Worm (Caenorhabditis elegans): ENCODE results near the gene pbs-1.

Gene pbs-1

DNA sequence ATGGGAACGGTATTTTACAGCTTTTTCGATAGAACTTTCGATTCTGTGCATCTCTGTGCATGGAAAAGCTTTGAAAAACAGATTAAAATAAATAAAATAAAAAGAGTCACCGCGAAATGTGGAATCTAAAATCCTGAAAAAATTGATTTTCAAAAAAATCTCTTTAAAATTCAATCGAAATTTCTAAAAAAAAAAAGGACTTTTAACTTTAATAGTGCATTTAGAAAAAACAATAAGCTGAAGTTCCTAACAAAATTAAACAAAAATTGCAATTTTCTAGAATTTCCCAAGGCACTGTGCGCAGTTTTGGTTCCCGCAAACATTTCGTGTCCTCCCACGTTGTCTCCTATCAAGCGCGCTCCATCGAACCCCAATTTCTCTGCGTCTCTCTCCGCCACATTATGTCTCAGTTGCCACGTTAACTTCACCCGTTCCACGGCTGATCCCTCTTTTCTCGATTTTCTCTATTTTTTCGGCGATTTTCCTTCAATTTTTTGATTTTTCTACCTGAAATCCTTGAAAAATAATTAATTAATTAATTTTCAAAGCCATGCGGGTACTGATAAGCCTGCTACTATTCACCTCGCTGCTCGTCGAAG, 36.0 kb upstream of the pbs-1 start, which contains the start of the genes Y41D4A.6 and Y41D4A.4 (continued):
- TF ChIP-seq attf-5 (GFP tag; optimal IDR thresholded peaks at IDR 0.05) (peak; percentile 91), nhr-90 (tag; optimal IDR thresholded peaks at IDR 0.05) (peak; percentile 3), Y53G8AR.9 (GFP tag; conservative IDR thresholded peaks at IDR 0.05) (0 out of 2 replicates have a peak, but pooled peaks have one; percentile 17), hlh-12 (tag; optimal IDR thresholded peaks at IDR 0.05) (no peak), efl-1 (GFP tag; optimal IDR thresholded peaks at IDR 0.05) (peak; percentile 5), chd-7 (tag; optimal IDR thresholded peaks at IDR 0.05) (no peak), aptf-2 (GFP tag; conservative IDR thresholded peaks at IDR 0.05) (peak; percentile 76), die-1 (tag; optimal IDR thresholded peaks at IDR 0.05) (peak; percentile 12), sea-2 (GFP tag; IDR thresholded peaks at IDR 0.05) (no peak), hmg-1.2 (GFP tag; IDR thresholded peaks at IDR 0.05) (peak; percentile 99), ceh-91 (GFP tag; IDR thresholded peaks at IDR 0.05) (peak; percentile 76), let-607 (tag; optimal IDR thresholded peaks at IDR 0.05) (peak; percentile 39 to 83), nfya-1 (tag; optimal IDR thresholded peaks at IDR 0.05; ENCODE audit: borderline replicate concordance, insufficient read depth) (no peak), dpl-1 (GFP tag; optimal IDR thresholded peaks at IDR 0.05) (no peak), lin-26 (GFP tag; IDR thresholded peaks at IDR 0.05) (no peak), mcd-1 (GFP tag; IDR thresholded peaks at IDR 0.05) (peak; percentile 96), egrh-3 (GFP tag; IDR thresholded peaks at IDR 0.05) (peak; percentile 76), mel-28 (tag; optimal IDR thresholded peaks at IDR 0.05; ENCODE audit: borderline replicate concordance) (peak; percentile 64), T07F8.4 (tag; optimal IDR thresholded peaks at IDR 0.05) (peak; percentile 57), nfya-2 (GFP tag; IDR thresholded peaks at IDR 0.05) (no peak), rec-8 (tag; optimal IDR thresholded peaks at IDR 0.05) (peak in 1 of 2 experiments; percentile 47), snpc-3.4 (tag; optimal IDR thresholded peaks at IDR 0.05) (peak; percentile 67), K11D2.4 (GFP tag; IDR thresholded peaks at IDR 0.05) (0 out of 2 replicates have a peak, but pooled peaks have one; percentile 26), lag-1 (GFP tag; IDR thresholded peaks at IDR 0.05) (no peak), madf-10 (tag; optimal IDR thresholded peaks at IDR 0.05) (peak; percentile 87), lin-40 (tag; optimal IDR thresholded peaks at IDR 0.05) (peak; percentile 61), nhr-27 (tag; optimal IDR thresholded peaks at IDR 0.05) (no peak), F23B12.7 (tag; optimal IDR thresholded peaks at IDR 0.05; ENCODE audit: insufficient read depth) (peak; percentile 64), K12H6.12 (tag; optimal IDR thresholded peaks at IDR 0.05) (peak; percentile 89), B0035.1 (tag; optimal IDR thresholded peaks at IDR 0.05) (peak; percentile 38), B0336.3 (GFP tag; IDR thresholded peaks at IDR 0.05) (peak; percentile 51; the same call in 1 of the 2 replicates), Y95B8A.8 (GFP tag; IDR thresholded peaks at IDR 0.05) (0 out of 2 replicates have a peak, but pooled peaks have one; percentile 61), bed-1 (GFP tag; IDR thresholded peaks at IDR 0.05) (no peak), lin-35 (GFP tag; optimal IDR thresholded peaks at IDR 0.05) (peak in 1 of 3 experiments; percentile 15), let-526 (GFP tag; IDR thresholded peaks at IDR 0.05) (peak; percentile 82), F49E8.2 (tag; optimal IDR thresholded peaks at IDR 0.05; ENCODE audit: insufficient read depth) (peak; percentile 87), attf-3 (GFP tag; conservative IDR thresholded peaks at IDR 0.05) (peak; percentile 76), sptf-2 (GFP tag; optimal IDR thresholded peaks at IDR 0.05) (no peak), hlh-26 (GFP tag; conservative IDR thresholded peaks at IDR 0.05) (no peak), somi-1 (GFP tag; optimal IDR thresholded peaks at IDR 0.05) (peak; percentile 31), rpc-1 (optimal IDR thresholded peaks at IDR 0.05) (no peak), rpc-1 (tag; optimal IDR thresholded peaks at IDR 0.05) (no peak), ztf-25 (GFP tag; IDR thresholded peaks at IDR 0.05) (peak; percentile 38; the same call in 1 of the 2 replicates), attf-6 (GFP tag; IDR thresholded peaks at IDR 0.05) (no peak; the same call in 1 of the 2 replicates), lin-54 (GFP tag; optimal IDR thresholded peaks at IDR 0.05) (peak; percentile 79), F39B2.1 (GFP tag; IDR thresholded peaks at IDR 0.05) (no peak), atf-7 (tag; optimal IDR thresholded peaks at IDR 0.05) (no peak)

Data from whole organism, young adult.